Worm (Caenorhabditis elegans): ENCODE data around the gene F13A7.1.

- TF ChIP-seq elt-1 (tag; optimal IDR thresholded peaks at IDR 0.05) (no peak), tbx-2 (tag; optimal IDR thresholded peaks at IDR 0.05) (no peak)
Measured at ce11 chrV:16390655-16391054, 12.9 kb upstream of the F13A7.1 start, which contains the start of gene gst-44.
